Fruit fly (Drosophila melanogaster) whole organism, adult: ENCODE data around the gene CG8159.

Experiments used
- CG12768 ChIP-seq: fragments of 200-800 bp; sonication (Bioruptor generic); optimal IDR thresholded peaks from 2 replicates; lab custom pipeline; 2017; ENCODE audit warnings: missing biosample characterization, missing genetic modification characterization, mild to moderate bottlenecking, moderate library complexity, missing genetic modification reagents
- CG14711 ChIP-seq: fragments of 200-800 bp; sonication (Bioruptor generic); optimal IDR thresholded peaks from 2 replicates; lab custom pipeline; 2018; ENCODE audit warnings: missing biosample characterization, mild to moderate bottlenecking, missing genetic modification characterization, moderate library complexity
- CG1620 ChIP-seq: fragments of 200-800 bp; sonication (Bioruptor generic); optimal IDR thresholded peaks from 2 replicates; lab custom pipeline; 2016; ENCODE audit warnings: missing biosample characterization, missing genetic modification characterization
- CG33017 ChIP-seq: fragments of 200-800 bp; sonication (Bioruptor generic); optimal IDR thresholded peaks from 2 replicates; lab custom pipeline; 2018; ENCODE audit warnings: missing biosample characterization, mild to moderate bottlenecking, missing genetic modification characterization, moderate library complexity
- CG5204 ChIP-seq: fragments of 200-800 bp; sonication (Bioruptor generic); optimal IDR thresholded peaks from 2 replicates; lab custom pipeline; 2016; ENCODE audit warnings: missing biosample characterization, missing genetic modification characterization
- CG7045 ChIP-seq: fragments of 200-800 bp; sonication (Bioruptor generic); optimal IDR thresholded peaks from 2 replicates; lab custom pipeline; 2017; ENCODE audit warnings: missing biosample characterization, mild to moderate bottlenecking, missing genetic modification characterization
- CG7101 ChIP-seq: fragments of 200-800 bp; sonication (Bioruptor generic); optimal IDR thresholded peaks from 2 replicates; lab custom pipeline; 2018; ENCODE audit warnings: missing biosample characterization, mild to moderate bottlenecking, missing genetic modification characterization, moderate library complexity
- Clk ChIP-seq: fragments of 200-800 bp; sonication (Bioruptor generic); optimal IDR thresholded peaks from 2 replicates; lab custom pipeline; 2017; ENCODE audit warnings: missing biosample characterization, missing genetic modification characterization
- Crg-1 ChIP-seq: fragments of 200-800 bp; sonication (Bioruptor generic); optimal IDR thresholded peaks from 2 replicates; lab custom pipeline; 2016; ENCODE audit warnings: missing biosample characterization, missing genetic modification characterization
- Hr96 ChIP-seq: fragments of 200-800 bp; sonication (Bioruptor generic); optimal IDR thresholded peaks from 2 replicates; lab custom pipeline; 2016; ENCODE audit warnings: missing biosample characterization, missing genetic modification characterization
- Mnt ChIP-seq: fragments of 200-800 bp; sonication (Bioruptor generic); optimal IDR thresholded peaks from 2 replicates; lab custom pipeline; 2016; ENCODE audit warnings: missing biosample characterization, mild to moderate bottlenecking, missing genetic modification characterization
- bab1 ChIP-seq: fragments of 200-800 bp; sonication (Bioruptor generic); optimal IDR thresholded peaks from 3 replicates; lab custom pipeline; 2019; ENCODE audit warnings: missing biosample characterization, mild to moderate bottlenecking, missing genetic modification characterization, moderate library complexity
- cic ChIP-seq: fragments of 200-800 bp; sonication (Bioruptor generic); optimal IDR thresholded peaks from 2 replicates; lab custom pipeline; 2017; ENCODE audit warnings: missing biosample characterization, mild to moderate bottlenecking, missing genetic modification characterization, moderate library complexity
- cnc ChIP-seq, 2 experiments: fragments of >200 bp; optimal IDR thresholded peaks; 2 replicates each; lab custom pipeline; 2017
- kay ChIP-seq: fragments of 200-800 bp; sonication (Bioruptor generic); peaks from one replicate; lab custom pipeline; 2016; ENCODE audit warnings: missing biosample characterization, missing genetic modification characterization, borderline replicate concordance
- ovo ChIP-seq: fragments of 200-800 bp; sonication (Bioruptor generic); optimal IDR thresholded peaks from 2 replicates; lab custom pipeline; 2016; ENCODE audit warnings: missing biosample characterization, missing genetic modification characterization
- pad ChIP-seq: fragments of 200-800 bp; sonication (Bioruptor generic); optimal IDR thresholded peaks from 3 replicates; lab custom pipeline; 2017; ENCODE audit warnings: missing biosample characterization, missing genetic modification characterization, mild to moderate bottlenecking, moderate library complexity, missing genetic modification reagents
- tj ChIP-seq: fragments of 200-800 bp; sonication (Bioruptor generic); optimal IDR thresholded peaks from 3 replicates; lab custom pipeline; 2017; ENCODE audit warnings: missing biosample characterization, mild to moderate bottlenecking, missing genetic modification characterization, moderate library complexity
- toe ChIP-seq: fragments of 200-800 bp; sonication (Bioruptor generic); optimal IDR thresholded peaks from 2 replicates; lab custom pipeline; 2016; ENCODE audit warnings: missing biosample characterization, missing genetic modification characterization

CG8159 gene

DNA sequence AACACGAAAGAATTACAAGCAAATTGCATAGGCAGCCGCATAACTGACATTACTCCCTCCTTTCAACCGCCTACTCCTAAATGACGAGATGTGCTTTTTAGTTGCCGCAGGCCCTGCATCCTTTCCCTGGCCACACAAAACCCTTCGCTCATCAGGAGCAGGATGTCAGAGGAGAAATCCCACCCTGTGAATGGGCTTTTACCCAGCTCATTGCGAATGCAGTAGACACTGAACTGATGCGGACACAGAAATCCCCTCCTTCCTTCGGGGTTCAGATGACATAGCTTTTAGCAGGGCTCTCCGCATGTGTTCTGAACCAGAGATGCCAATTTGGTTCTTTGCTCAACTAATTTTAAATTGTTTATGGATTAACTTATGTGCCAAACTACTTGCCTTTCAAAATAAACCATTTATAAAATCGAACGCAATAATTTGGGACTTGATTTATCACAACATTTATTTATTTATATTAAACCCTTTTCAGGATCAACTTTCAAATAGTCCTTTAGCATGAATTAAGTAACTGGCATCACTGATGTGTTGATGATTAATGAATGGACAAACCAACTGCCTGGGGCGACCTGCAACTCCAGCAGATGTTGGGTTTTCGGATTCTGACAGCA, 12.6 kb downstream of the CG8159 start:
- TF ChIP-seq Hr96: no peak
- no peak for TF ChIP-seq tj (GFP tag; lab: Kevin White, UChicago)
- TF ChIP-seq ovo (GFP tag; lab: Kevin White, UChicago): no peak
- TF ChIP-seq Mnt: no peak
- TF ChIP-seq CG7101: no peak
- TF ChIP-seq cic (GFP tag; lab: Kevin White, UChicago): no peak
- TF ChIP-seq kay (GFP tag; lab: Kevin White, UChicago): no peak
- TF ChIP-seq pad (GFP tag; lab: Kevin White, UChicago): no peak
- TF ChIP-seq toe (GFP tag; lab: Kevin White, UChicago): no peak
- TF ChIP-seq cnc (optimal IDR thresholded peaks at IDR 0.05; lab: Kevin White, UChicago): no peak
- no peak for TF ChIP-seq CG14711 (tag; lab: Kevin White, UChicago)
- TF ChIP-seq CG12768 (GFP tag; lab: Kevin White, UChicago): no peak
- no peak for TF ChIP-seq Clk (GFP tag; lab: Kevin White, UChicago)
- TF ChIP-seq bab1 (GFP tag; lab: Kevin White, UChicago): no peak
- no peak for TF ChIP-seq CG5204 (GFP tag; lab: Kevin White, UChicago)
- no peak for TF ChIP-seq CG1620

dm6 chr3R:8740118-8740517, 13.5 kb downstream of the CG8159 start:
- TF ChIP-seq cnc (optimal IDR thresholded peaks at IDR 0.05; lab: Kevin White, UChicago) (no peak), ovo (GFP tag; lab: Kevin White, UChicago) (no peak), Crg-1 (GFP tag; lab: Kevin White, UChicago) (no peak), kay (GFP tag; lab: Kevin White, UChicago) (peak; percentile 55)

dm6 chr3R:8741248-8741647, 14.6 kb downstream of the CG8159 start:
- TF ChIP-seq CG12768 (GFP tag; lab: Kevin White, UChicago): no peak
- TF ChIP-seq cnc (optimal IDR thresholded peaks at IDR 0.05; lab: Kevin White, UChicago): no peak
- no peak for TF ChIP-seq Mnt

DNA sequence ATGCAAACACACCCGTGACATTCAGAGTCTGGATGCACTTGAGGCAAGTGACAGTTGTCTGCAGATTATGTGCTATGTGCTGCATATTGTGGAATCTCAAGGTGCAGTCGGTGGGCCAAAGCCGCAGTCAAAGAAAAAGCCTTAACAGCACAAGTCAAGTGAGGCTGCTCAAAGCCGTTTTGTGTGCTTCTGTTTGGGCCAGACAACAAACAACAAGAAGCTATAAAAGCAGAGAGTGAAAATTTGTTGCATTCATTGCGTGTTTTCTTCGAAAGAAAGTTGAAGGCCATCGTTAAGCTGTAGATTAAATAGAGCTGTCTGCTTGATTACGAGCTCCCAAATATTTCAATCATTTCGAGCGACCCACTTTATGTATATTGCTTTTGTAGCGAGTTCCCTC, 15.3 kb downstream of the CG8159 start:
- TF ChIP-seq CG7101 (no peak), Crg-1 (GFP tag; lab: Kevin White, UChicago) (no peak), CG14711 (tag; lab: Kevin White, UChicago) (no peak), bab1 (GFP tag; lab: Kevin White, UChicago) (no peak), cic (GFP tag; lab: Kevin White, UChicago) (no peak), CG1620 (no peak), pad (GFP tag; lab: Kevin White, UChicago) (no peak)

- no peak for TF ChIP-seq CG7101
- no peak for TF ChIP-seq CG5204 (GFP tag; lab: Kevin White, UChicago)
- no peak for TF ChIP-seq pad (GFP tag; lab: Kevin White, UChicago)
- no peak for TF ChIP-seq cic (GFP tag; lab: Kevin White, UChicago)
- TF ChIP-seq CG7045 (GFP tag; lab: Kevin White, UChicago): no peak
- no peak for TF ChIP-seq kay (GFP tag; lab: Kevin White, UChicago)
- TF ChIP-seq bab1 (GFP tag; lab: Kevin White, UChicago): no peak
- no peak for TF ChIP-seq ovo (GFP tag; lab: Kevin White, UChicago)
Observed at dm6 chr3R:8742661-8743060, 16.0 kb downstream of the CG8159 start.

- TF ChIP-seq bab1 (GFP tag; lab: Kevin White, UChicago): peak; percentile 66
- TF ChIP-seq CG5204 (GFP tag; lab: Kevin White, UChicago): no peak
- TF ChIP-seq CG12768 (GFP tag; lab: Kevin White, UChicago): peak; percentile 22
- TF ChIP-seq Hr96: peak; percentile 20
- peak; percentile 3 for TF ChIP-seq Mnt
- no peak for TF ChIP-seq Clk (GFP tag; lab: Kevin White, UChicago)
- TF ChIP-seq CG7101: peak; percentile 22
Observed at dm6 chr3R:8744198-8744597, 17.5 kb downstream of the CG8159 start.

DNA sequence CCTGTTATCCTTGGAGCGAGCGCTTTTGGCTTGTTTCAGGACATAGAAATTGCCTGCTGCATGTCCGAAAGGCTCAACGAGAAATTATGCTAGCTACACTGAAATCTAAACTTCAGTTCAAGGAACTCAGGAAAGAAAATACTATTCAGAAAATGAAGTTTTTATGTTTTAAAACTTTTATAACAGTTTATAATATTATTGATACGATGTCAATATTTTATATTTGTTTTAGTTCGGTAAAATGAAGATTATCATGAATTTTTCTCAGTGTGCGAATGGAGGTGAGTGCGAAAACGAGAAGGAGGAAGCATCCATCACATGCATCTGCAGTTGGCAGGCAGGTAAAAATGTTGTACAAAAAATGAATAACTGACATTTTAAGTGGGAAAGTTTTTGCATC, 19.7 kb downstream of the CG8159 start:
- TF ChIP-seq ovo (GFP tag; lab: Kevin White, UChicago) (peak; percentile 47), CG1620 (no peak), CG7101 (peak; percentile 34), cnc (optimal IDR thresholded peaks at IDR 0.05; lab: Kevin White, UChicago) (no peak), CG14711 (tag; lab: Kevin White, UChicago) (peak; percentile 54), CG5204 (GFP tag; lab: Kevin White, UChicago) (peak; percentile 38), bab1 (GFP tag; lab: Kevin White, UChicago) (peak; percentile 73), CG33017 (tag; lab: Kevin White, UChicago) (peak; percentile 63)
